Worm (Caenorhabditis elegans) whole organism, early embryonic: Measurements from ENCODE around the gene F22B5.5.

ENCODE experiments used
- F13C5.2 ChIP-seq: sonication (generic microtip); optimal IDR thresholded peaks from 2 replicates; lab custom pipeline; 2017; ENCODE audit warnings: mild to moderate bottlenecking, missing genetic modification characterization, inconsistent platforms, missing compliant biosample characterization
- ama-1 ChIP-seq: fragments of 150-350 bp; optimal IDR thresholded peaks from 2 replicates; lab custom pipeline; 2014
- flt-1 ChIP-seq: fragments of 200-800 bp; sonication (Bioruptor generic); IDR thresholded peaks from 2 replicates; pipeline ENCODE4 v1.3.6; 2022; ENCODE audit warnings: missing genetic modification characterization, missing compliant biosample characterization
- hnd-1 ChIP-seq: sonication (generic microtip); optimal IDR thresholded peaks from 2 replicates; lab custom pipeline; 2016; ENCODE audit warnings: missing genetic modification characterization, missing compliant biosample characterization
- pes-1 ChIP-seq: fragments of 200-800 bp; sonication (Bioruptor generic); IDR thresholded peaks from 2 replicates; pipeline ENCODE4 v1.3.6; 2022; ENCODE audit warnings: missing genetic modification reagents, missing genetic modification characterization, missing compliant biosample characterization
- tbx-37 ChIP-seq: fragments of 200-800 bp; sonication (Bioruptor generic); conservative IDR thresholded peaks from 2 replicates; pipeline ENCODE4 v1.3.6; 2022; ENCODE audit warnings: missing genetic modification reagents, missing genetic modification characterization, missing compliant biosample characterization

ce11 chrII:8428947-8429919 lies 25.2 kb downstream of the F22B5.5 start:
- TF ChIP-seq F13C5.2 (tag; lab: Kevin White, UChicago) (no peak), hnd-1 (no peak), ama-1 (lab: Kevin White, UChicago) (no peak), flt-1 (no peak), tbx-37 (GFP tag; lab: Robert Waterston, UW) (no peak), pes-1 (GFP tag; lab: Robert Waterston, UW) (no peak)
